Worm (Caenorhabditis elegans) whole organism, late embryonic: Measurements from ENCODE around the gene Y49A3A.3.

Experiments
- C08G9.2 ChIP-seq: sonication (generic microtip); optimal IDR thresholded peaks from 2 replicates; lab custom pipeline; 2016; ENCODE audit warnings: mild to moderate bottlenecking, missing genetic modification characterization, moderate library complexity, missing compliant biosample characterization
- C38D4.7 ChIP-seq: fragments of 200-800 bp; sonication (Bioruptor generic); optimal IDR thresholded peaks from 2 replicates; lab custom pipeline; 2018; ENCODE audit warnings: mild to moderate bottlenecking, missing genetic modification characterization, moderate library complexity, missing compliant biosample characterization
- F13H6.1 ChIP-seq: sonication (generic microtip); optimal IDR thresholded peaks from 2 replicates; lab custom pipeline; 2016; ENCODE audit warnings: missing genetic modification characterization, missing compliant biosample characterization
- K02D7.2 ChIP-seq: sonication (generic microtip); optimal IDR thresholded peaks from 2 replicates; lab custom pipeline; 2017; ENCODE audit warnings: mild to moderate bottlenecking, missing genetic modification characterization, missing compliant biosample characterization
- ahr-1 ChIP-seq: sonication (generic microtip); optimal IDR thresholded peaks from 2 replicates; lab custom pipeline; 2016; ENCODE audit warnings: missing genetic modification characterization, missing compliant biosample characterization
- ama-1 ChIP-seq: fragments of 150-350 bp; optimal IDR thresholded peaks from 2 replicates; lab custom pipeline; 2014
- ceh-2 ChIP-seq: sonication (generic microtip); optimal IDR thresholded peaks from 2 replicates; lab custom pipeline; 2016; ENCODE audit warnings: missing genotype, missing genetic modification characterization, missing compliant biosample characterization
- ceh-22 ChIP-seq: sonication (generic microtip); optimal IDR thresholded peaks from 2 replicates; lab custom pipeline; 2017; ENCODE audit warnings: missing biosample characterization, missing genetic modification characterization
- ceh-24 ChIP-seq: sonication (generic microtip); optimal IDR thresholded peaks from 2 replicates; lab custom pipeline; 2016; ENCODE audit warnings: mild to moderate bottlenecking, missing genetic modification characterization, missing compliant biosample characterization
- ceh-30 ChIP-seq: fragments of 150-350 bp; optimal IDR thresholded peaks from 2 replicates; lab custom pipeline; 2014; ENCODE audit warnings: missing biosample characterization, missing genetic modification characterization
- ceh-34 ChIP-seq: sonication (generic microtip); optimal IDR thresholded peaks from 2 replicates; lab custom pipeline; 2016; ENCODE audit warnings: mild to moderate bottlenecking, missing genetic modification characterization, missing compliant biosample characterization
- ceh-45 ChIP-seq: fragments of 200-800 bp; sonication (Bioruptor generic); IDR thresholded peaks from 2 replicates; pipeline ENCODE4 v1.3.6; 2022; ENCODE audit warnings: missing genetic modification reagents, missing genetic modification characterization, missing compliant biosample characterization
- ceh-48 ChIP-seq: sonication (generic microtip); optimal IDR thresholded peaks from 2 replicates; lab custom pipeline; 2016; ENCODE audit warnings: missing genetic modification characterization, inconsistent platforms, missing compliant biosample characterization
- dmd-4 ChIP-seq: sonication (generic microtip); optimal IDR thresholded peaks from 2 replicates; lab custom pipeline; 2016; ENCODE audit warnings: borderline replicate concordance, missing genetic modification characterization, missing compliant biosample characterization
- dve-1 ChIP-seq: sonication (generic microtip); optimal IDR thresholded peaks from 2 replicates; lab custom pipeline; 2017; ENCODE audit warnings: antibody characterized with exemption, mild to moderate bottlenecking, missing genetic modification characterization, missing compliant biosample characterization
- elt-2 ChIP-seq: sonication (generic microtip); optimal IDR thresholded peaks from 2 replicates; lab custom pipeline; 2016; ENCODE audit warnings: missing genetic modification reagents, missing genetic modification characterization, missing compliant biosample characterization
- elt-4 ChIP-seq: sonication (generic microtip); optimal IDR thresholded peaks from 2 replicates; lab custom pipeline; 2016; ENCODE audit warnings: missing genetic modification characterization, missing compliant biosample characterization
- fkh-10 ChIP-seq: fragments of 150-350 bp; optimal IDR thresholded peaks from 2 replicates; lab custom pipeline; 2014; ENCODE audit warnings: missing biosample characterization, missing genetic modification reagents, missing genetic modification characterization
- fkh-6 ChIP-seq: sonication (generic microtip); optimal IDR thresholded peaks from 2 replicates; lab custom pipeline; 2016; ENCODE audit warnings: missing genetic modification characterization, missing compliant biosample characterization
- gmeb-2 ChIP-seq: sonication (generic microtip); optimal IDR thresholded peaks from 2 replicates; lab custom pipeline; 2016; ENCODE audit warnings: missing genetic modification characterization, inconsistent platforms, missing compliant biosample characterization
- hlh-15 ChIP-seq: sonication (generic microtip); optimal IDR thresholded peaks from 2 replicates; lab custom pipeline; 2016; ENCODE audit warnings: missing genetic modification characterization, missing compliant biosample characterization
- hlh-8 ChIP-seq: sonication (generic microtip); optimal IDR thresholded peaks from 2 replicates; lab custom pipeline; 2016; ENCODE audit warnings: missing genotype, missing genetic modification characterization, missing compliant biosample characterization
- mec-3 ChIP-seq: sonication (generic microtip); optimal IDR thresholded peaks from 2 replicates; lab custom pipeline; 2016; ENCODE audit warnings: borderline replicate concordance, missing genetic modification characterization, missing compliant biosample characterization
- nfya-1 ChIP-seq: sonication (generic microtip); optimal IDR thresholded peaks from 2 replicates; lab custom pipeline; 2017; ENCODE audit warnings: missing genetic modification characterization, mild to moderate bottlenecking, missing compliant biosample characterization, antibody characterized with exemption, moderate library complexity
- npax-4 ChIP-seq: sonication (generic microtip); optimal IDR thresholded peaks from 2 replicates; lab custom pipeline; 2016; ENCODE audit warnings: missing genetic modification characterization, missing compliant biosample characterization
- odd-2 ChIP-seq: sonication (generic microtip); optimal IDR thresholded peaks from 2 replicates; lab custom pipeline; 2017; ENCODE audit warnings: antibody characterized with exemption, mild to moderate bottlenecking, missing genetic modification characterization, missing compliant biosample characterization
- pha-2 ChIP-seq: sonication (generic microtip); optimal IDR thresholded peaks from 2 replicates; lab custom pipeline; 2017; ENCODE audit warnings: mild to moderate bottlenecking, missing genetic modification characterization, missing compliant biosample characterization
- pha-4 ChIP-seq: fragments of 150-350 bp; optimal IDR thresholded peaks from 2 replicates; lab custom pipeline; 2018; ENCODE audit warnings: missing biosample characterization, missing genetic modification reagents, missing genetic modification characterization
- pqm-1 ChIP-seq: sonication (generic microtip); optimal IDR thresholded peaks from 2 replicates; lab custom pipeline; 2016; ENCODE audit warnings: missing genetic modification characterization, missing compliant biosample characterization
- ref-2 ChIP-seq: sonication (generic microtip); optimal IDR thresholded peaks from 2 replicates; lab custom pipeline; 2016; ENCODE audit warnings: missing genetic modification characterization, missing compliant biosample characterization
- rnt-1 ChIP-seq: sonication (generic microtip); optimal IDR thresholded peaks from 2 replicates; lab custom pipeline; 2016; ENCODE audit warnings: missing genetic modification characterization, missing compliant biosample characterization
- sdc-2 ChIP-seq: sonication (generic microtip); optimal IDR thresholded peaks from 2 replicates; lab custom pipeline; 2016; ENCODE audit warnings: missing genotype, missing genetic modification characterization, missing compliant biosample characterization
- sox-4 ChIP-seq: sonication (generic microtip); optimal IDR thresholded peaks from 2 replicates; lab custom pipeline; 2017; ENCODE audit warnings: mild to moderate bottlenecking, missing genetic modification characterization, inconsistent platforms, missing compliant biosample characterization
- ttx-3 ChIP-seq: sonication (generic microtip); optimal IDR thresholded peaks from 2 replicates; lab custom pipeline; 2016; ENCODE audit warnings: missing genetic modification reagents, missing genetic modification characterization, missing compliant biosample characterization
- unc-42 ChIP-seq: sonication (generic microtip); optimal IDR thresholded peaks from 2 replicates; lab custom pipeline; 2016; ENCODE audit warnings: missing genotype, missing genetic modification characterization, missing compliant biosample characterization
- unc-55 ChIP-seq: sonication (generic microtip); optimal IDR thresholded peaks from 2 replicates; lab custom pipeline; 2017; ENCODE audit warnings: missing biosample characterization, missing genetic modification reagents, missing genetic modification characterization
- zip-5 ChIP-seq: sonication (generic microtip); optimal IDR thresholded peaks from 2 replicates; lab custom pipeline; 2016; ENCODE audit warnings: missing genetic modification characterization, missing compliant biosample characterization

Y49A3A.3 gene

DNA sequence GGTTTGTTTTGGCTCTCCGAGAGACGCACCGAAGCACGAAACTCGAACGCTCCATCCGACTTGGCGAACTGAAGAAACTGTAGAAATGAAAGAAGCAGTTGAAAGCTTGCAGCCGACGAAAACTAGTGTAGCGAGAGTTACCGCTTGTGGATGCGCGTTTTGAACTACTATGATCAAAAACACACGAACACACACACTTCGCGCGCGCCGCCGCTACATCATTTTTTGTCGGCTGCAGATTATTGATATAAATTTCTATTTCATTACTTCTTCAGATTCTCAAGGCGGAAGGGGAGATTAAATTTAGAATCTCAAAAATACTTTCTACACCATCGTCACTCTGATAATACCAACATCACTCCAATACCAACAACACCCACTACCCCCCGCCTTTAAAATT lies 7.8 kb downstream of the Y49A3A.3 start:
- no peak for TF ChIP-seq hlh-15 (tag; lab: Kevin White, UChicago)
- TF ChIP-seq rnt-1 = no peak
- no peak for TF ChIP-seq npax-4
- no peak for TF ChIP-seq F13H6.1
- TF ChIP-seq ceh-34 = no peak
- TF ChIP-seq odd-2 (tag; lab: Kevin White, UChicago) = no peak
- no peak for TF ChIP-seq ttx-3 (tag; lab: Kevin White, UChicago)
- no peak for TF ChIP-seq ceh-48 (tag; lab: Kevin White, UChicago)

DNA sequence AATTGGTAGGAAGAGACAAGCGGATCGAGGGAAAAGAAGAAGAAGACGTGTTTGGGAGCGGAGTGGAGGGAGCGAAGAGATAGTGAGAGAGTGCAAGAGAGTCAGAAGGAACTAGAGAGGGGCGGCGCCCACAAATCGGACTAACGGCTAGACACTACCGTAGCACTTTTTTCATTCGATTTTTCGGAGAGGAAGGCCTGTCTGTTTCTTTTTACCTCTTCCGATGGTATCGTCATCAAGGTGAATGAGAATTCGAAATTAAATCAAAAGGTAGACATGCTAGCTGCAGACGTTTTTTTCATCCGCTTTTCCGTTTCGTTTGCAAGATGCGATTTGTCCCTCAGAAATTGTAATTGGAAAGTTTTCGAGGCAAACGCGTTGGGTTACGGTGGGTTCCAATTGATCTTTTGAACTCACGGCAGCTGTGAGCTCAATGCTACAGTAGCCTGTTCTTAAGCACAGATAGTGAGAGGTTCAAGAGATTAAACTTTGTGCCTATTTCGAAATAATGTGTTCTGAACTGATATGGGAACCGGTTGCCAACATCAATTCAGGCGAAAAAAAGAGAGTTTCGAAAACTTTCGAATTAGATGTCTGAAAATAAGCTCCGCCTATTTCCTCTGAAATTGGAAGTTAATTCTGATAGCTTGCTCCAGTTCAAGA lies 10.5 kb downstream of the Y49A3A.3 start:
- TF ChIP-seq nfya-1 (tag; lab: Kevin White, UChicago) = peak; percentile 13
- no peak for TF ChIP-seq dve-1

DNA sequence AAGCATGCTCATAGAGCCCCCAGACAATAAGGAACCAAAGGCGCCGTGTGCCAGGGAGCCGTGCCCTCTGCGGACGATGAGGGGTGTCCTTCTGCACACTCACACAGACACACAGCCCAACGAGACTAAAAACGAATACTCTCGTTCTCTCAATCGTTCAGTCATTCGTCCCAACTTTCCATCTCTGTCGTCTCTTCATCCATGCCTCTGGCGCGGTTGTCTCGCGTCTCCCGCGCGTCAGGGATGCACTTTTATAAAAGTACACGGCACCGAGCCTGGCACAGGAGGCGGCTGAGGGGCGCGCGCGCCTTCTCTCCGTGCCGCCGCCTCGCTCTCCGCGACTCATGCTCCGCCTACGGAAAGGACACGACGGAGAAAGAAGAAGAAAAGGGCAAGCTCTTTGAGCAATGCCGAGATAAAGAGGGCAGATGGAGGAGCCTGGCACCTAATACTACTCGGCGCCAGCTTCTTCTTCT lies 12.3 kb downstream of the Y49A3A.3 start:
- no peak for TF ChIP-seq fkh-10 (GFP tag; lab: Kevin White, UChicago)
- TF ChIP-seq sdc-2 = peak; percentile 2
- TF ChIP-seq C08G9.2 = peak; percentile 42
- TF ChIP-seq ceh-48 (tag; lab: Kevin White, UChicago) = no peak
- no peak for TF ChIP-seq zip-5
- TF ChIP-seq ref-2 = peak; percentile 15
- TF ChIP-seq ceh-30 = no peak
- no peak for TF ChIP-seq odd-2 (tag; lab: Kevin White, UChicago)
- TF ChIP-seq elt-4 (tag; lab: Kevin White, UChicago) = no peak
- TF ChIP-seq dmd-4 (tag; lab: Kevin White, UChicago) = peak; percentile 1
- peak; percentile 55 for TF ChIP-seq mec-3 (tag; lab: Kevin White, UChicago)
- TF ChIP-seq, all 69 proteins: peak for 5

DNA sequence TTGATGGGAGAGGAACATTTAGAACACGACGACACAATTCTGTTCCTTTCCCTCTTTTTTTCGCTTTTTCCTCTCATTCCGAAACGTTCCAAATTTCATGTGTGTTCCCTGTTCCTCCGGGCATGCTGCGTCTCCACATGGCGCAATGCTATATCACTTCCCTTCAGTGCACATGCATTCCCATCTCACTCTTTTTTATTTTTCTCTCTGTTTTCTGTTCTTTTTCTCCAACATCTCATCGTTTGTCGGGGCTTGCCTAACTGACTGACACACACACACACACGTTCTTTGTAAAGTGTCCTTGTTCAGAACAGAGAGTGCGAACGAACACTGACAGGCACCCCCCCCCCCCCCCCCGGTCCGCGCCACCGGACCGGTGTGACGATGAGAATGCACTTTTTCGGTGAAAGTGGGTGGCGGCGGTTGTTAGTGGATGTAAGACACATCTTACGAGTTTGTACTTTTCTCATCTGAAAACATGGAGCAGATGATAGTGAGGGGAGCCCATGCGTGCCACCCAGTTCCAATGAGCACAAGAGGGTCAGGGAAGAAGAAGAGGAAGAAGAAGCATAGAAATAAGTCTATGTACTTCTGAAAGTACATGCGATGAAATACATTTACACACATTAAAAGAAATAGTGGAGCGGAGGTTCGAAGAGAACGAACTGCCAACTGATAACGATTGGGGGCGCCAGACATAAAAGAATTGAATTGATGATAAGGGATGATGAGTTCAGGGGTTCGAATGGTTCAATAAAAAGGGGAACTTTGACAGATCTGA lies 14.3 kb downstream of the Y49A3A.3 start:
- no peak for TF ChIP-seq nfya-1 (tag; lab: Kevin White, UChicago)
- no peak for TF ChIP-seq elt-2
- TF ChIP-seq ama-1 (lab: Kevin White, UChicago) = no peak
- no peak for TF ChIP-seq gmeb-2 (tag; lab: Kevin White, UChicago)
- no peak for TF ChIP-seq hlh-8
- no peak for TF ChIP-seq ceh-30
- no peak for TF ChIP-seq pha-4 (tag; lab: Kevin White, UChicago)
- TF ChIP-seq sox-4 (tag; lab: Kevin White, UChicago) = no peak
- no peak for TF ChIP-seq K02D7.2 (tag; lab: Kevin White, UChicago)
- no peak for TF ChIP-seq ceh-22 (tag; lab: Kevin White, UChicago)
- TF ChIP-seq ahr-1 (tag; lab: Kevin White, UChicago) = no peak
- TF ChIP-seq, all 69 proteins: peak for 0

DNA sequence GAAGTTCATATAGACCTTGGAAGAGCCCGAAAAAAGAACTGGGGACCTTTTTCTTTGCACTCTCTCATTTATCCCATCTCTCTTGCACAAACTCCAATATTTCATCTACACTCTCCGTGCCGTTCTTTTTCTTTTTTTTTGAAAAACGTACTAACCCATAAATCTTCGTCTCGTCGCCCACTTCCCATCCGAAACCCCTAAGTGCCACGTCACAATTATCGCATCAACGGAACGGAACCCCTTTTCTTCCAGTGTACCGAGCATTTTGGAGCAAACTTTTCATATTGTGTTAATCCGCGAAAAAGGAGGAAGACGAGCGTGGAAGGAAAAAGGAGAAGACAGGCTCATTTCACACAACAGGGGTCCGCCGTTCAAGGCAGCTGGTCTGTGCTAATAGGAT lies 15.2 kb downstream of the Y49A3A.3 start:
- no peak for TF ChIP-seq ceh-2 (tag; lab: Kevin White, UChicago)

DNA sequence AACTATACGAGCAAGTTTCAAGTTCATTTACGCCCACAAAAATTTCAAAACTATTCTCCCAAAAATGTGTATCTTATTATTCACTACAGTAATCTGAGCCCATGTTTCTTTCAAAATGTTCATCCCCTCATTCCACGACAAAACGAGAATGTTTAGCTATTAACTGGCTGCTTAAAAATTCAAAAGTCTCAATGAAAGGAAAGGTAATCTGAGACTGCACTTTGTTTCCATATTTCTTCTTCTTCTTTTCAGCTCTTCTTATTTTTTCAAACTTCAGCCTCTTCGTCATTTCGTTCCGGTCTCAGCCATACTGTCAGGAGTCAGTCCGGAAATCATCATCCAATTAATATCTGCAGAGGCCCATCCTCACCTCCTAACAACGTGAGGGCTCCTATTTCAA lies 18.6 kb downstream of the Y49A3A.3 start, which contains the start of gene unc-39:
Gene unc-39, plus strand, starts transcription at position 301 of the 400 bp plus-strand sequence.
- TF ChIP-seq ceh-45 (GFP tag; lab: Robert Waterston, UW) (no peak), elt-4 (tag; lab: Kevin White, UChicago) (no peak), fkh-6 (tag; lab: Kevin White, UChicago) (no peak), unc-42 (no peak), ceh-30 (no peak), pha-2 (tag; lab: Kevin White, UChicago) (no peak), C38D4.7 (no peak), F13H6.1 (no peak), unc-55 (GFP tag; lab: Kevin White, UChicago) (no peak), ceh-2 (tag; lab: Kevin White, UChicago) (no peak), pqm-1 (tag; lab: Kevin White, UChicago) (no peak), elt-2 (no peak), nfya-1 (tag; lab: Kevin White, UChicago) (no peak), ama-1 (lab: Kevin White, UChicago) (no peak), npax-4 (no peak), ceh-24 (tag; lab: Kevin White, UChicago) (no peak)
- TF ChIP-seq, all 69 proteins: peak for 0
